Fruit fly (Drosophila melanogaster) ovary, adult (tissue): Measurements from ENCODE around the gene Smg6.

ENCODE experiments used
- CG17801 ChIP-seq: fragments of 200-800 bp; optimal IDR thresholded peaks from 2 replicates; lab custom pipeline; 2019; ENCODE audit warnings: missing biosample characterization, mild to moderate bottlenecking, missing genetic modification characterization, moderate library complexity; ENCODE audit not compliant: partially characterized antibody

Gene Smg6

DNA sequence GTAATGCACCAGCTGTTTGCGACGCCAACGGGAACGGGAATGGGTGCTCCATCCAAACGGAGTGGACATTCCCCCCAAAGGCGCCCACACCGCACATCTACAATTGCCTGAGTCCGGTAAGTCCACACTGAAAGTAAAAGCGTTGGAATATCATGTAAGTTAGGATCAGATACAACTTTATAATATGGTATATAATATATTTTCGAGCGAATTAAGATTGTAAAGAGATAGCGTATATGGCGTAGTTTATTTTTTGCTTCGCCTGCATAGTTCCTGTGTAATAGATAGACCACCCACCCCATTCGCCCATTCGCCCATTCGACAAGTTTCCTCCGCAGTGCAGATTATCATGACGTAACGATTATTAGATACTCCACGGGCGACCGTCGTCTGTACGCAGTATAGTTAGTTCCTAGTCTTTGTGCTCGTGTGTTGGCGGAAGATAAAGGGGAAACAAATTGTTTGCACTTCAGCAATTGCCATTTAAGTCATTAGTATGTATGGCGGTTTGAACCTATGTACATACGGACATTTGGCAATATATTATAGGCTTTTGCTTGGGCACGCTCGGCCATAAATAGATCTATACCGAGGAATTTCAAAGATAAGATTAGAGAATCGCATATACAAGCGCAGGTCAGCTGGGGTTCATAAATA, 18.3 kb upstream of the Smg6 start:
- no peak for TF ChIP-seq CG17801

DNA sequence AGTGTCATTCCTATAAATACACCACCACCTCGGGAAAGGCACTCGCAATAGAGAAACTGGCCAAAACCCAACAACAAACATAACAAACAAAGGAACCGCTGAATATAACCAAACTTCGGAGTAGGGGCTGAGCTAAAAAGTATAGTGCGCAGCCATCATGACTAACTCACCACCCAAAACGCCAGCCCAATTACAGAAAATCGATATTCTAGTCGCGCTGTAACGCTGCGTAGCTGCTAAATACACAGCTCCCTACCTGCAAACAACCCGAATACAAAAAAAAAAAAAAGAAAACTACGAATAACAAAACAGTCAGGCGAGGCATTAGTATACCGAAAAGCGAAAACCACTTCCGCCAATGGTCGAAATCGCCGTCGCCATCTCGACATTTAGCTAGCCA, 17.4 kb upstream of the Smg6 start:
- no peak for TF ChIP-seq CG17801

DNA sequence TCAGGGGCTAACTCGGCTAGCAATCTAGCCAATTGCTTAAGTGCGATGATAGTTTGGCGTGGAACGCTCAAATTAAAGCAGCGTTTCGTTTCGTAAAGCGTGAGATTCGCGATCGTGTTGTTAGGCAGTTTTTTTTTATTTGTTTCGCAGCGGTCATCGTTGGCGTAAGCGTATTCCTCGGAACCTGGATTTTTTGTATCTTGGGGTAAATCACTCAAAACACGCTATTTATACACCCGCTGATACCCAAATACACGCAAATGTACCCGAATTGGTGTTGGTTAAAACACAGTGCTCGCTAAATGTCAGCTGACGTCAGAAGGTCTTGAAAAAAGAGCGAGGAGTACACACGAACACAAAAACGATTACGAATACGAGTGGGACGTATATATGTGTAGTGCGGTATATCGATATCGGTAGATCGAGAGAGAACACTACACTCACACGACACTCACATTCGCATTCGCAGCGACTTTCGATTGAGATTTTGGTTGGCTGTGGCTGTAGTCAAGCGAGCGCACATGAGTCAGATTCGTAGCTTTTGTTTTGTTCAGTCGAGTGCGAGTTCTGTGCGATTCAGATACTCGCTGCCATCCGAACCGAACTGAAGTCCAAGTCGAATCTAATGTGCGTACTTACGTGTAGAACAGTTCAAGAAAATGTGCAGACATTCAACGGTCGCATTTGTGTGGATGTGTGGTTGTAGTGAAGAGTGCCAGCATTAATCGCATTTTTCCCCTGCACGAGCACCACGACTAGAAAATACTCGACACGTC, 16.7 kb upstream of the Smg6 start:
- TF ChIP-seq CG17801: peak; percentile 88

DNA sequence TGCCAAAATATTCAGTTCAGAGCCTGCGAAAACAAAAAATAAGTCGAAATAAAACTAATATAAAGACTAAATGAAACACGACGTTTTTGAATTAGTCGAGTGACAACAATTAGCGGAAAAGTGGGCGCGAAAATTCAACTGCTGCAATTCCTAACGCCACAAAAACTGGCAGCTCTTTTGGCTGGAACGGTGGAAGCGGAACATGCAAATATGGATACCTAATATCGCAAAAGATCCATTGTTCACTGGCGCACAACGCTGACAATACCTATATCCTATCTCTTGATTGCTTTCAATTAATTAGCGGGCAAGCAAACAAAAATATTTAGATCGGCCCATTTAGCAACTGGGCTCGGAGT, 16.1 kb upstream of the Smg6 start, which contains the start of gene CG11791:
CG11791 (plus strand) TSS at position 234 of the 359 bp plus-strand sequence.
- no peak for TF ChIP-seq CG17801

DNA sequence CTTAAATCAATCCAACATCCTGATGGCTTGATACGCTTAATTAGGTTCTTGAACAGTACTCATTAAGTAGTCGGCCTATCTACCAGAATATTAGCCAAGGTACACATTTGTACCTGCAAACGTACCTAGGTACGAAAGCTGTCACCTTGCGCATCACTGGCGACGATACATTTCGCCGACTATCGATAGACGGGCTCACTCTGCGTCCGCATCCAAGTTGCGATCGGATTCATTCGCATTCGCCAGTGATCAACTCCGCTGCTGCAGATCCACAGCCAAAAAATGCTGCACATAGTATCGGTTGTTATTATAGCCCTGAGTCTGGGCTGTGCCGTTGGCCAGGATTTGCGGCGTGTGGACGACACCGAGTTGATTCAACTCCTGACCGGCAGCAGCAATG, 14.2 kb upstream of the Smg6 start, which contains the start of gene CG11790:
CG11790 (plus strand) TSS at position 203 of the 400 bp plus-strand sequence.
- TF ChIP-seq CG17801: peak; percentile 38

DNA sequence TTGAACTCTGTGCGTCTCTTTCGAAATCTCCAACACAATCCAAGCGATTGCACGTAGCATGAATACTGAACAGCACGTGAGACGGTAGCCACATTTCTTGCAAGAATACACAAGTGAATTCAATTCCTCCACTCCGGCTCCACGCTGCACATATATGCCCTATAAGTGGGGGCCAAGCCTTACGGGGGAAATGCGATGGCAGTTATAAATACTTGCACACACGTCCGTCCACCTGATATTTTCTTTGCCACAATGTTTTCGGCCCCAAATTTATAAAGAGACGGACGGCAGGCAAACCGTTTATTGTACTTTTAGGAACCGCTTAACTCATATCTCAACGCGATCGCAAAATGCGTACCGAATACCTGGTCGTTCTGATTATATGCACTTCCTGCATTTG, 12.8 kb upstream of the Smg6 start, which contains the start of gene CG11786:
CG11786 (plus strand) TSS at position 301 of the 400 bp plus-strand sequence.
- no peak for TF ChIP-seq CG17801

DNA sequence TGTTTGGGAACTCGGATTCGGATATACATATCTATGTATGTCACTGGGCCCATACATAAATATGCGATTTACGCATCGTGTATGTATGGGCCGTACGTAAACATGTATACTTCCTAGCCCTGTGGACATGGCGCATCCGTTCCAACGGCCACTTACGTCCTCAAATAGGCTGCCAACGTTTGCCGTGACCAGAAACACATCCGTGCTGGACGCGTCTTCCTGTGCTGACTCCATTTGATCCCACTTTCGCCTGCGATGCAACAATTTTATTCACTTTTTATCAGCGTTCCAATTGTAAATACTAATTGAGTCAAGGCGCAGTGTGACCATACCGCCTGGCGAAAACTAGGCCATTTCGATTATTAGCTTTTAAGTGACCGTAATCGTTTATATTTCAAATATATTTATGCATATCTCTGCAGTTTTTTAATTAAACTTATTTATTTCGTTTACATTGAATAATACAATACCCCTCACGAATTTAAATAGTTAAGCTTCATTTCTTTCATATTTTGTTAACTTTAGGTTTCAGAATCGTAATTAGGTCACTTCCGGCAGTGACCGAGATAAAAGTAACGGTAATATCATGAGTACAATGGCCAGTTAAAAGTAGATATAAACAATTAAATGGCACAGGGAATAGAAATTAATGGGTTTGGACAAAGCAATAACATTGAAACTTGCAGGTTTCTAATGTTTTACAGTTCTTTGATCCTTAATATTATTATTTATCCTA, 11.7 kb upstream of the Smg6 start, which contains the start of gene 5PtaseI:
5PtaseI (minus strand) TSS at position 336 of the 736 bp plus-strand sequence.
- no peak for TF ChIP-seq CG17801

DNA sequence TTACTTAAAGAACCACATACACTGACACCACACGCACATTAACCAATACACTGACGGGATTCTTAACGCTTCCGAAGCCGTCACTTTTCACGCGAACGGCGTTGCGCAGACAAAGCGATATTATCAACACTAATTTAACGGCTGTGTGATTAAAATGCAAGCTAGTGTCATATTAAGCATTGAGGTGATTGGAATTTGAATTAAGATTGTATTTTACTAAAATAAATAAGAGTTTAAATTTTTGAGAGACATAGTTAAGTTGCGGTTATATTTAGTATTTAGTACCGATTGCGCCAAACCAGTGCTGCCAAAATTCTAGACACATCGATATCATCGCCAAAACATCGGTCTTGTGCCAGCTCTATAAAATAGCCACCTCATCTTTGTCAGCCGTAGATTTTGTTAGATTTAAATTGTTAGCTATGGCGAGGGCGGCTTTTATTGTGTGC, 5.8 kb upstream of the Smg6 start, which contains the start of the genes Ythdf and bai:
Ythdf (minus strand) TSS at position 222 of the 449 bp plus-strand sequence.
bai (plus strand) TSS at position 347 of the 449 bp plus-strand sequence.
- TF ChIP-seq CG17801: peak; percentile 15

DNA sequence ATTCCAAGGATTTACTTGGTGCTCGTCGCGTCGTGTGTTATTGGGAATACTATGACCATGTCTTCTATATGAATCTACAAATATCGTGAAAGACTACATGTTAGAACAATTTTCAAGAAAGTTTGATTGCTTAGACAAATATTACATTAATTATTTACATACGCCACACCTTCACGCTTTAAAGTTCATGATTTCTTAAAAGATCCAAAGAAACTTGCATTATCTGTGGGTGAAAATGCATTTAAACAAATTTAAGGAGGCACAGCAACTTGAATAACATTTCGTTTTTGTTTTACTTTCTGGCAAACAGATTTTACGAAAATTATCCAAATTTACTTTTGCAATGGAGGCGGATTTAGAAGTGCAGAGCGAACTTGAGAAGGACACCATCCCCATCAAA, 3.4 kb upstream of the Smg6 start, which contains the start of gene CG31115:
CG31115 (plus strand) TSS at position 301 of the 400 bp plus-strand sequence.
- no peak for TF ChIP-seq CG17801

DNA sequence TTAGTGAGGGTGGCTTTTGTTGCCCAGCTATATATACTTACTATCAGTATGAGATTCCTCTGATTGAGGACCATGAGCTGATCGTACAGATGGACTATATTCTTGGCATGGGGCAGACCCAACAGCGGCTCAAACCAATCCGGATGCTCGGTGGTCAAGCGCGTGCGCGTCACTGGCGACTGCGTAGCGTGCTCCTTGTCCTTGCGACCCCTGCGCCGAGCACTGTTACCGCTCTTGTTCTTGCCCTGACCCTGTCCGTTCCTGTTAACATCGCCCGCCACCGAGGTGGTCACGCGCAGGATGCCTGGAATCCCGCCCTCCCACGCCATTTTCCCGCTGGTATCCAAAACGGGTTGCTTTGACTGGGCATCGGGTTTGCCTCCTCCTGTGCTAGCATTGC, 579 bp downstream of the Smg6 start:
- no peak for TF ChIP-seq CG17801

DNA sequence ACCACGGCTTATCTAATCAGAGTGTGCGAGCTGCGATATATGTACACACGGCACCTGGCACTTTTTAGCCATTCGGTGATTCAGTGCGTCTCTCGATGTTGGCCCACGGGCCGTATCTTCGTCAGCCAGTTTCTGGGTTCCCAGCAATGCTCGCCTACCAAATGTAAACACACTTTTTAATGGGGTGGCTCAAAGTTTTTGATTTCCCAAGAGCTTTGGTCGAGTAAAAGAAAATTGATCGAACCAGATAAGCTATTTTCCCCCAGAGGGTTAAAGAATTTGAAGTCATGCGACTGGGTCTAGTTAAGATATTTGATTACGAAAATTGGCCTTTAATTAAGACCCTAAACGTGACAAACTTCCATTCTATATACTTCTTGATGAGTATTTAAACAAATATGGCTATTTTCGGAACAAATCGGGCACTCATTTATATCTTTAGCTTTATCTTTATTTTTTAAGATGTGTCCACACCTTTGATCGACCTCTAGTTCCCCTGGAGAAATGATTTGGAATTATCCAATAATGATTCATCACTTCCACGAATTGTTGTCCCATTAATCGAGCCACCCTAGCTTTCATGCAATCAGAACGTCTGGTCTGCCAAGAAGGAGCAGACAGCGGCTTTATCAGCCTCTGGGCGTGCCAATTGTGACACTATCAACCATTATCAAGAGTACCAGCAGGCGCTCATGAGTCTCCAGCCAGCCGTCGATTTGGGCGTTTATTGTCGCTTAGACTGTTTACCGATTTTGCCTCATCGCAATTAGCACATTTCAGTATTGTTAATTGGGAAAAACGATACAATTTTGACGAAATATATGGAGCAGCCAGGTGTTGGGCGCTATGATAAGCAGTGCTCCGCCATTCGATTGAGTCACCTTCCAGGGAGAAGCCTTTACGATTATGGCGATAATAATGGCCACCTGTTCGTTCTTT, 5.7 kb downstream of the Smg6 start:
- TF ChIP-seq CG17801: no peak

DNA sequence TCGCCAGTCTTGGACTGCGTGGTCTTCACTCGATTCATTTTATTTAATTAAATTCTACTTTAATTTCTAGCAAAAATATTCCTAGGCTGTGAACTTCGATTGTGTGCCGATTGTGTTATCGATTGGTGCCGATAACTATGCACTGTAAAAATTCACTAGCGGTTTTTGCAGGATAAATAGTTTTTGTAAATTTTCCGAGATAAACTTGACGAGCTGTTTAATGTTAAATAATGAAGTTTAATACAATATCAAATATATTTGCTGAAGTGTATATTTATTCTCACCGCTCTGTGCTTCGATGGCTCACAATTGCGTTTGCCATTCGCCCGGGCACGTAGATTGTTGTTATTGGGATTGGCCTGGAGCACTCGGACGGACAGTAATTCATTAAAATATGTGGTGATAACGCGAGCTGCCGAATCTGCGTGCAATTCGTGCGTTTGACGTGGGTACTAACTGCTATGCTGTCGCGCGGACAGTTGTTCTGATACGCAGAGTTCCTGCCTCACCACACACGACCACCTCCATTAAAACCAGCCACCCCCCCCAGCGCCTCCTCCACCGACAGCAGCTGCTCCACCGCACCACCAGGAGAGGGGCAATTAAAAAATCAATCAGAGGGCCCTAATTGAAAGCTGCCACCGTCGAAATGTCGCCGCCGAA, 8.2 kb downstream of the Smg6 start, which contains the start of the genes EMC6 and Hr96:
EMC6 (minus strand) TSS at position 123 of the 663 bp plus-strand sequence.
Hr96 (plus strand) TSS at position 341 of the 663 bp plus-strand sequence.
- TF ChIP-seq CG17801: peak; percentile 93

DNA sequence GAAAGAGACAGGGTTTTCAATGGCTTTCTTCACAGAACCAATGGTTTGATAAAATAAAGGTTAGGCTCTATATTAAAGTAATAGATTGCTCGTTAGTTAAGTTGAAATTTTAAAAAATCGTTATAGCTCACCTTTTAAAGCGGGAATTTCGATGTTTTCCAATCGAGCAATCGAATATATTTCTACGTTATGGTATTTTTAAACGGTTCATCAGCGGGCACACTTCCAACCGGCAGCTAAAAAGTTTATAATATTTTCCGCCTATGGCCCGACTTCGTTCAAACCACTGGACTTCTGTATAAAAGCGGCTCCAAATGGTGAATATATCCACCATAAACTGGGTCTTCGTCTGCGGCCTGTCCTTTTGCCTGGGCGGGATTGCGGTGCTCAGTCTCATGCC, 10.2 kb downstream of the Smg6 start, which contains the start of gene beta4GalT7:
beta4GalT7 (plus strand) TSS at position 201 of the 400 bp plus-strand sequence.
- no peak for TF ChIP-seq CG17801

DNA sequence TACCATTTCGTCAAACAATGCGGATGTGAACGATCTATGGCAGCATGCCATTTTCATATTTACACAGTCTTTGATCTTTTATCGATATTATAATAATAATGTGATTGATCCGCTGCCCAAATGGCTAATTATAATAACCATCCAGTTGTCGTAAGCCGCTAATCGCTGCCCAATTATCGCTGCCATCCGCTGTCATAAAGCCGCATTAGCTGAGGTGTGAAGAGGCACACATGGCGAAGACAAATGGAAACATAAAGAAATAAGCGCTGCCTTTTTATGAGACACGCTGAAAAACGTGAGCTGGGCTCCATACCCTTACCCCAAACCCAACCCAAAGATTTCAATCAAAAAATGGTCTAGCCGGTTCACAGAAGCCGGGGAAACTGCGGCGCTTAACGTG, 21.2 kb downstream of the Smg6 start:
- no peak for TF ChIP-seq CG17801
